Worm (Caenorhabditis elegans) whole organism, early embryonic: ENCODE measurements around the gene F54E2.5.

Experiments used
- B0310.2 ChIP-seq: sonication (generic microtip); optimal IDR thresholded peaks from 2 replicates; lab custom pipeline; 2016; ENCODE audit warnings: mild to moderate bottlenecking, missing genetic modification characterization, missing compliant biosample characterization
- F13C5.2 ChIP-seq: sonication (generic microtip); optimal IDR thresholded peaks from 2 replicates; lab custom pipeline; 2017; ENCODE audit warnings: mild to moderate bottlenecking, missing genetic modification characterization, inconsistent platforms, missing compliant biosample characterization
- aly-1 ChIP-seq: sonication (generic microtip); optimal IDR thresholded peaks from 2 replicates; lab custom pipeline; 2016; ENCODE audit warnings: missing genetic modification characterization, missing compliant biosample characterization
- ama-1 ChIP-seq: fragments of 150-350 bp; optimal IDR thresholded peaks from 2 replicates; lab custom pipeline; 2014
- ceh-13 ChIP-seq: fragments of 200-800 bp; sonication (Bioruptor generic); optimal IDR thresholded peaks from 2 replicates; lab custom pipeline; 2018; ENCODE audit warnings: mild to moderate bottlenecking, missing genetic modification characterization, missing compliant biosample characterization
- ceh-36 ChIP-seq: sonication (generic microtip); optimal IDR thresholded peaks from 2 replicates; lab custom pipeline; 2016; ENCODE audit warnings: missing genetic modification characterization, inconsistent platforms, missing compliant biosample characterization
- ets-7 ChIP-seq: sonication (generic microtip); optimal IDR thresholded peaks from 2 replicates; lab custom pipeline; 2016; ENCODE audit warnings: missing genotype, missing genetic modification characterization, missing compliant biosample characterization
- flt-1 ChIP-seq: fragments of 200-800 bp; sonication (Bioruptor generic); IDR thresholded peaks from 2 replicates; pipeline ENCODE4 v1.3.6; 2022; ENCODE audit warnings: missing genetic modification characterization, missing compliant biosample characterization
- hmbx-1 ChIP-seq: sonication (generic microtip); optimal IDR thresholded peaks from 2 replicates; lab custom pipeline; 2016; ENCODE audit warnings: mild to moderate bottlenecking, missing genetic modification characterization, missing compliant biosample characterization
- hmg-4 ChIP-seq: fragments of 200-800 bp; sonication (Bioruptor generic); optimal IDR thresholded peaks from 2 replicates; lab custom pipeline; 2018; ENCODE audit warnings: mild to moderate bottlenecking, missing genetic modification characterization, missing compliant biosample characterization
- hnd-1 ChIP-seq: sonication (generic microtip); optimal IDR thresholded peaks from 2 replicates; lab custom pipeline; 2016; ENCODE audit warnings: missing genetic modification characterization, missing compliant biosample characterization
- pes-1 ChIP-seq: fragments of 200-800 bp; sonication (Bioruptor generic); IDR thresholded peaks from 2 replicates; pipeline ENCODE4 v1.3.6; 2022; ENCODE audit warnings: missing genetic modification reagents, missing genetic modification characterization, missing compliant biosample characterization
- scrt-1 ChIP-seq: fragments of 200-800 bp; sonication (Bioruptor generic); IDR thresholded peaks from 2 replicates; pipeline ENCODE4 v1.3.6; 2022; ENCODE audit warnings: missing genetic modification characterization, missing compliant biosample characterization
- sea-1 ChIP-seq: fragments of 200-800 bp; sonication (Bioruptor generic); conservative IDR thresholded peaks from 2 replicates; pipeline ENCODE4 v1.3.6; 2022; ENCODE audit warnings: missing genetic modification characterization, missing compliant biosample characterization
- tbx-11 ChIP-seq: fragments of 200-800 bp; sonication (Bioruptor generic); IDR thresholded peaks from 2 replicates; pipeline ENCODE4 v1.3.6; 2022; ENCODE audit warnings: missing genetic modification characterization, missing compliant biosample characterization
- tbx-37 ChIP-seq: fragments of 200-800 bp; sonication (Bioruptor generic); conservative IDR thresholded peaks from 2 replicates; pipeline ENCODE4 v1.3.6; 2022; ENCODE audit warnings: missing genetic modification reagents, missing genetic modification characterization, missing compliant biosample characterization
- tra-4 ChIP-seq: sonication (generic microtip); optimal IDR thresholded peaks from 2 replicates; lab custom pipeline; 2017; ENCODE audit warnings: missing genetic modification characterization, missing compliant biosample characterization

The F54E2.5 gene

ce11 chrV:2771560-2771959 is 44.3 kb downstream of the F54E2.5 start, which contains the start of gene srh-56:
Gene srh-56, plus strand, starts transcription at chrV:2771860.
- TF ChIP-seq F13C5.2 (tag; lab: Kevin White, UChicago), result no peak
- TF ChIP-seq flt-1, result no peak

- TF ChIP-seq ceh-36 (tag; lab: Kevin White, UChicago) (no peak), tra-4 (tag; lab: Kevin White, UChicago) (no peak), sea-1 (GFP tag; lab: Robert Waterston, UW) (no peak), hmbx-1 (tag; lab: Kevin White, UChicago) (no peak), scrt-1 (GFP tag; lab: Robert Waterston, UW) (no peak), tbx-37 (GFP tag; lab: Robert Waterston, UW) (no peak), flt-1 (no peak), aly-1 (no peak), hmg-4 (no peak), pes-1 (GFP tag; lab: Robert Waterston, UW) (no peak), F13C5.2 (tag; lab: Kevin White, UChicago) (no peak), ets-7 (no peak), ceh-13 (GFP tag; lab: Kevin White, UChicago) (no peak), B0310.2 (no peak), ama-1 (no peak), hnd-1 (tag; lab: Kevin White, UChicago) (no peak), tbx-11 (GFP tag; lab: Robert Waterston, UW) (no peak)
Measured at ce11 chrV:2769754-2770153, 46.1 kb downstream of the F54E2.5 start, which contains the start of gene dhs-15. Gene dhs-15, minus strand, starts transcription at chrV:2769854.

- TF ChIP-seq flt-1, result no peak
- TF ChIP-seq hmg-4, result no peak
- no peak for TF ChIP-seq tbx-11 (GFP tag; lab: Robert Waterston, UW)
- no peak for TF ChIP-seq ceh-36 (tag; lab: Kevin White, UChicago)
Measured at ce11 chrV:2767465-2767864, 48.4 kb downstream of the F54E2.5 start, which contains the start of gene R05D8.9. Gene R05D8.9, minus strand, starts transcription at chrV:2767565.

ce11 chrV:2765052-2765451 is 50.8 kb downstream of the F54E2.5 start, which contains the start of gene dhs-14:
Gene dhs-14, minus strand, starts transcription at chrV:2765200.
- no peak for TF ChIP-seq ets-7
- no peak for TF ChIP-seq ceh-13 (GFP tag; lab: Kevin White, UChicago)
- TF ChIP-seq pes-1 (GFP tag; lab: Robert Waterston, UW), result no peak
